Worm (Caenorhabditis elegans): ENCODE measurements around the gene Y43F4A.4.
A peak's percentile ranks its signal among the peaks of the same experiment; 100 is the strongest.
"Not testable (repeated sequence)": the region's sequence is repeated elsewhere in the genome, so short reads cannot be mapped to it uniquely, and the experiment has no call there.

Gene Y43F4A.4

DNA sequence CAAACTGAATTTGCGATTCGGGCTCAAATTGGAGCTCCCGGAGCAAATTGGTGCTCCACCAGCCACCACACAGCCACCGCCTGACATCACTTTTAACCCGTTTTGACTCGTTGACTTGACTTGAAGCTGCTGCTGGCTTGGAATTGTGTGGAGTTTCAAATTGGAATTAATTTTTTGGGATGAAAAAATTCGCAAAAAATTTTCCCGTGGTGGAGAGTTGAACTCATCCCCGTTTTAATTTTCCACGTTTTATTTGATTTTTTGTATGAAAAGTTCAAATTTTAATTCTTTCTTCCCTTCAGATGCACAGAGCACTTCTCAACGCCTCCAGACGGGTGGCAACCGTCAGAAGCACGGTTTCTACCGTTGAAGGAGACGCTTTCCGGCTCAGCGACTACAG is at the start of gene Y43F4A.4:
TSS of gene Y43F4A.4 (plus strand) at position 301 of the 400 bp plus-strand sequence.
- not testable (repeated sequence) for TF ChIP-seq K11D2.4 (GFP tag; IDR thresholded peaks at IDR 0.05); Y53F4B.3 (GFP tag; IDR thresholded peaks at IDR 0.05); mxl-1 (tag; optimal IDR thresholded peaks at IDR 0.05)

- TF ChIP-seq die-1 (tag; optimal IDR thresholded peaks at IDR 0.05) (no peak), B0035.1 (tag; optimal IDR thresholded peaks at IDR 0.05) (no peak), hrde-1 (tag; optimal IDR thresholded peaks at IDR 0.05; ENCODE audit: borderline replicate concordance) (no peak), nhr-90 (tag; optimal IDR thresholded peaks at IDR 0.05) (no peak), gei-17 (GFP tag; optimal IDR thresholded peaks at IDR 0.05) (no peak), C17E4.6 (GFP tag; IDR thresholded peaks at IDR 0.05) (no peak), ztf-6 (GFP tag; IDR thresholded peaks at IDR 0.05) (no peak), madf-3 (GFP tag; IDR thresholded peaks at IDR 0.05) (no peak), ztf-18 (tag; optimal IDR thresholded peaks at IDR 0.05) (no peak), bed-2 (GFP tag; IDR thresholded peaks at IDR 0.05) (no peak)
These were observed 44.3 kb upstream of the Y43F4A.4 start for ce11 chrIII:13201079-13201478.

- TF ChIP-seq B0019.2 (GFP tag; conservative IDR thresholded peaks at IDR 0.05) (no peak), nhr-120 (GFP tag; IDR thresholded peaks at IDR 0.05) (no peak), nhr-27 (tag; optimal IDR thresholded peaks at IDR 0.05) (no peak), hmg-1.2 (GFP tag; IDR thresholded peaks at IDR 0.05) (no peak), F33H1.4 (GFP tag; IDR thresholded peaks at IDR 0.05) (no peak), ceh-58 (GFP tag; IDR thresholded peaks at IDR 0.05) (no peak), athp-1 (tag; optimal IDR thresholded peaks at IDR 0.05) (no peak), dpff-1 (tag; optimal IDR thresholded peaks at IDR 0.05) (no peak), somi-1 (GFP tag; optimal IDR thresholded peaks at IDR 0.05) (no peak), let-607 (tag; optimal IDR thresholded peaks at IDR 0.05) (no peak)
These were observed 43.5 kb upstream of the Y43F4A.4 start for ce11 chrIII:13201901-13202300.

DNA sequence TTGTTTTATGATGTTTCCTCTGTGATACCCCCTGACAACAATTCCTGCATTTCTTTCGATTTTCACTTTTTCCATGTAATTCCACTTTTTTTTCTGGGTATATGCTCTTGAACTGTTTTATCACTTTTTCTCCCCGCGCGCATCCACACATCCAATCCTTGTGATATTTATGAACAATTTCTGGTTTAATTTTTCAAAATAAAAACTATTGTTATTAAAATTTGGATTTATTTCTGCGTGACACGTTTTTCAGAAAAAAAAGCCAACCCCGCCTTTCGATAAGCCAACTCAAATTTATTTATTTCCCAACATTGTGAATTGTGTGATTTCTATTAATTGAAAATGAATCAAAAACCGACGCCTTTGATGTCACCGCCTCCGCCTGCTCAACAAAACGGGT is 40.7 kb upstream of the Y43F4A.4 start, which contains the start of gene Y39E4B.11:
TSS of gene Y39E4B.11 (plus strand) at position 301 of the 400 bp plus-strand sequence.
- TF ChIP-seq nfyb-1 (GFP tag; IDR thresholded peaks at IDR 0.05): 0 out of 2 replicates have a peak, but pooled peaks have one; percentile 34
- TF ChIP-seq ztf-28 (GFP tag; IDR thresholded peaks at IDR 0.05): no peak

DNA sequence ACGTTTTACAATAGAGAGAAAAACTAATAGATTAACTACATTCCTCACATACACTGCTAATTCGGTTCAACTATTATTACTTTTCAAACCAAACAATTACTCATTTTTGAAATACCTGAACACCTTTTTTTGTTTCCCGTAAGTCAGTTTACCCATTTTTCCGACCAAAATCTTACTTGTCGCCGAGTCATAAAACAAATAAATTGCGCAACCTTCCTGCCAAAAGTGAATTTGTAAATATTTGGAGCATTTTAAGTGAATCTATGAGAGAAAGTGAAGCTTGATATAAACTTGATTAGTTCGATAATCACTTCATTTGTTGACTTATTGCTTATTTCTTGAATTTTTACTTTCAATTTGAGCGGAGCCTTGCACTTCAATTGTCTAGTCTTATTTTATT is 36.4 kb upstream of the Y43F4A.4 start:
- no peak for TF ChIP-seq egl-18 (GFP tag; IDR thresholded peaks at IDR 0.05)
- TF ChIP-seq mxl-1 (tag; optimal IDR thresholded peaks at IDR 0.05): no peak
- no peak for TF ChIP-seq ets-4 (GFP tag; optimal IDR thresholded peaks at IDR 0.05)
- no peak for TF ChIP-seq hrde-1 (tag; optimal IDR thresholded peaks at IDR 0.05; ENCODE audit: borderline replicate concordance)
- TF ChIP-seq F23B12.7 (tag; optimal IDR thresholded peaks at IDR 0.05; ENCODE audit: insufficient read depth): no peak
- TF ChIP-seq F22D6.2 (tag; optimal IDR thresholded peaks at IDR 0.05): no peak
- TF ChIP-seq madf-10 (tag; optimal IDR thresholded peaks at IDR 0.05): no peak
- TF ChIP-seq K12H6.12 (tag; optimal IDR thresholded peaks at IDR 0.05): no peak
- TF ChIP-seq rcor-1 (GFP tag; IDR thresholded peaks at IDR 0.05): no peak
- TF ChIP-seq unc-130 (GFP tag; optimal IDR thresholded peaks at IDR 0.05): no peak
- TF ChIP-seq mcd-1 (GFP tag; IDR thresholded peaks at IDR 0.05): no peak
- no peak for TF ChIP-seq aptf-3 (GFP tag; IDR thresholded peaks at IDR 0.05)
- no peak for TF ChIP-seq pha-4 (tag; optimal IDR thresholded peaks at IDR 0.05)
- TF ChIP-seq hmg-20 (GFP tag; IDR thresholded peaks at IDR 0.05): no peak
- TF ChIP-seq cebp-2 (GFP tag; IDR thresholded peaks at IDR 0.05): no peak
- no peak for TF ChIP-seq hsf-1 (GFP tag; IDR thresholded peaks at IDR 0.05)
